Fruit fly (Drosophila melanogaster): ENCODE data around the gene CG5050.
A peak's percentile ranks its signal among the peaks of the same experiment; 100 is the strongest.

Gene CG5050

dm6 chr2L:17495759-17496158 is 43.0 kb downstream of the CG5050 start:
- no peak for TF ChIP-seq pan (optimal IDR thresholded peaks at IDR 0.05)
- no peak for TF ChIP-seq psq (optimal IDR thresholded peaks at IDR 0.05)
- TF ChIP-seq Dll (optimal IDR thresholded peaks at IDR 0.05) = no peak
- no peak for TF ChIP-seq CG8478 (optimal IDR thresholded peaks at IDR 0.05)
- TF ChIP-seq EcR (GFP tag; optimal IDR thresholded peaks at IDR 0.05) = no peak
- TF ChIP-seq usp (GFP tag; optimal IDR thresholded peaks at IDR 0.05) = no peak

dm6 chr2L:17497108-17497507 is 44.4 kb downstream of the CG5050 start, which contains the start of gene qua:
Gene qua, minus strand, starts transcription at chr2L:17497208.
- no peak for TF ChIP-seq psq (optimal IDR thresholded peaks at IDR 0.05)
- TF ChIP-seq pan (optimal IDR thresholded peaks at IDR 0.05) = peak; percentile 47
- TF ChIP-seq Dll (optimal IDR thresholded peaks at IDR 0.05) = no peak

- no peak for TF ChIP-seq psq (optimal IDR thresholded peaks at IDR 0.05)
- TF ChIP-seq Dll (optimal IDR thresholded peaks at IDR 0.05) = no peak
- no peak for TF ChIP-seq EcR (GFP tag; optimal IDR thresholded peaks at IDR 0.05)
- TF ChIP-seq pan (optimal IDR thresholded peaks at IDR 0.05) = no peak
- TF ChIP-seq CG8478 (optimal IDR thresholded peaks at IDR 0.05) = no peak
- TF ChIP-seq usp (GFP tag; optimal IDR thresholded peaks at IDR 0.05) = no peak
Observed at dm6 chr2L:17498721-17499120, 46.0 kb downstream of the CG5050 start, which contains the start of gene CG15142. Gene CG15142, minus strand, starts transcription at chr2L:17498821.

- TF ChIP-seq usp (GFP tag; optimal IDR thresholded peaks at IDR 0.05) (no peak), Dll (optimal IDR thresholded peaks at IDR 0.05) (no peak)
Observed at dm6 chr2L:17500946-17501451, 48.3 kb downstream of the CG5050 start, which contains the start of the genes mEFTs and Dhc36C. Gene mEFTs, minus strand, starts transcription at chr2L:17501106. Gene Dhc36C, plus strand, starts transcription at chr2L:17501401.
